Fruit fly (Drosophila melanogaster) Kc167 (cell line): Measurements from ENCODE around the gene Osi12.

Experiments used
- Myc ChIP-seq: fragments of >200 bp; optimal IDR thresholded peaks from 2 replicates; lab custom pipeline; 2017; ENCODE audit warnings: missing external identifiers
- Sin3A ChIP-seq: fragments of >200 bp; optimal IDR thresholded peaks from 2 replicates; lab custom pipeline; 2018; ENCODE audit warnings: missing external identifiers
- h ChIP-seq: fragments of >200 bp; optimal IDR thresholded peaks from 3 replicates; lab custom pipeline; 2018; ENCODE audit warnings: missing external identifiers
- insv ChIP-seq: fragments of >200 bp; optimal IDR thresholded peaks from 3 replicates; lab custom pipeline; 2018; ENCODE audit warnings: missing external identifiers
- psq ChIP-seq: fragments of >200 bp; optimal IDR thresholded peaks from 2 replicates; lab custom pipeline; 2017; ENCODE audit warnings: missing external identifiers
- ttk ChIP-seq: sonication (Bioruptor generic); optimal IDR thresholded peaks from 2 replicates; lab custom pipeline; 2017; ENCODE audit warnings: missing external identifiers

DNA sequence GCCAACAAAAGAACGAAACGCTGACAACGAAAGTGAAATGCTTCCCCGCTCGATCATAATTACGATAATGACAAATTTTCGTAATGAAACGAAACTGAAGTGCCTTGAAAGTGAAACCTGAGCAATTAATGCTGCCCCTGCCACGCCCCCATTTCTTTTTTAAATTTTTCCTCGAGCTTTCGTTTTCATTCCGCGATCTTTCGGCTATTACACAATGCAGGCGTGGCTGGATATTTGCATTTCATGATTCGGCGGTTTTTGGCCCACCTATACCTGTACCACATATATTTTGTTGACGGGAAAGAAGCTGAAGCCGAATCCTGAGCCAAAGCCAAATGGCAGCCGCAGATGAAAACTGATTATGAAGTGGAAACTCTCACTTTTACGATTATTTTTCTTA is 38.1 kb upstream of the Osi12 start:
- TF ChIP-seq psq (lab: Kevin White, UChicago) (no peak), ttk (lab: Kevin White, UChicago) (no peak), Sin3A (no peak), h (lab: Kevin White, UChicago) (no peak), insv (no peak), Myc (lab: Kevin White, UChicago) (no peak)
